Fruit fly (Drosophila melanogaster): ENCODE data around the gene mRpL1.

mRpL1 gene

dm6 chr3R:8284234-8284633 lies 17.0 kb upstream of the mRpL1 start:
- TF ChIP-seq ss (GFP tag; optimal IDR thresholded peaks at IDR 0.05) (no peak), CG15336 (GFP tag; IDR thresholded peaks at IDR 0.05) (no peak), lz (GFP tag; optimal IDR thresholded peaks at IDR 0.05) (no peak), salr (GFP tag; optimal IDR thresholded peaks at IDR 0.05) (no peak), CG31627 (GFP tag; optimal IDR thresholded peaks at IDR 0.05) (no peak), CG8319 (GFP tag; optimal IDR thresholded peaks at IDR 0.05) (no peak), CG16779 (tag; optimal IDR thresholded peaks at IDR 0.05) (no peak), Hr4 (GFP tag; optimal IDR thresholded peaks at IDR 0.05) (no peak), vri (GFP tag; optimal IDR thresholded peaks at IDR 0.05) (no peak), CG11902 (GFP tag; optimal IDR thresholded peaks at IDR 0.05) (no peak), fd85E (GFP tag; optimal IDR thresholded peaks at IDR 0.05) (no peak), Hr39 (GFP tag; optimal IDR thresholded peaks at IDR 0.05) (no peak), CG9139 (GFP tag; optimal IDR thresholded peaks at IDR 0.05) (no peak), spab (GFP tag; optimal IDR thresholded peaks at IDR 0.05) (no peak), CG6854 (GFP tag; optimal IDR thresholded peaks at IDR 0.05) (no peak)

- TF ChIP-seq spab (GFP tag; optimal IDR thresholded peaks at IDR 0.05): no peak
- TF ChIP-seq ss (GFP tag; optimal IDR thresholded peaks at IDR 0.05): no peak
- no peak for TF ChIP-seq CG3919 (GFP tag; optimal IDR thresholded peaks at IDR 0.05)
- no peak for TF ChIP-seq CG16779 (tag; optimal IDR thresholded peaks at IDR 0.05)
- TF ChIP-seq achi (GFP tag; optimal IDR thresholded peaks at IDR 0.05): no peak
- no peak for TF ChIP-seq Eip75B (GFP tag; optimal IDR thresholded peaks at IDR 0.05)
- TF ChIP-seq OdsH (GFP tag; optimal IDR thresholded peaks at IDR 0.05): no peak
These were observed 15.4 kb upstream of the mRpL1 start for dm6 chr3R:8285727-8286344.

DNA sequence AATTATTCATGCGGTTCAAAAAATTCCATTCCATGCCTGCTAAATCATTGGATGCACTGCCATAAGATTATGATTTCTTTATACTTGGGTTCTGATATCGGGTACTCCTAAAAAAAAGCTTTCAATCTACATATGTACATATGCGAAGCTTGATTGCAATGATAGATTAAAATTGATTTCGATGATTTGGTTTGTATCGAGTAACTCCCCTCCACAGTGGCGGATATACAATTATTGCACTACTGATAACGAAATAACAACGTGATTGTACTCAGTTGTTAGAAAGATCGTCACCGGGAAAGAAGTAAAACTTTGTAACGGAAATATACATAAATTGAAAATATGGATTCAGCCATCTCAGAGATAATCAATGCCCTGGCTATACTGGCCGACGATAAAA lies 13.5 kb upstream of the mRpL1 start, which contains the start of gene Nazo:
TSS of gene Nazo (plus strand) at position 180 of the 400 bp plus-strand sequence.
- TF ChIP-seq dac (GFP tag; optimal IDR thresholded peaks at IDR 0.05) (no peak), CG15336 (GFP tag; IDR thresholded peaks at IDR 0.05) (no peak), pdm3 (GFP tag; optimal IDR thresholded peaks at IDR 0.05) (no peak), Eip78C (GFP tag) (no peak), dsx (GFP tag; optimal IDR thresholded peaks at IDR 0.05; ENCODE audit: poor library complexity, severe bottlenecking) (no peak), CG11762 (GFP tag; optimal IDR thresholded peaks at IDR 0.05; ENCODE audit: insufficient read depth) (no peak), Hr38 (GFP tag; optimal IDR thresholded peaks at IDR 0.05) (no peak), topi (GFP tag; optimal IDR thresholded peaks at IDR 0.05) (no peak), CG6276 (GFP tag; optimal IDR thresholded peaks at IDR 0.05) (no peak), CG6808 (GFP tag; optimal IDR thresholded peaks at IDR 0.05) (no peak), Blimp-1 (GFP tag; optimal IDR thresholded peaks at IDR 0.05) (no peak), lz (GFP tag; optimal IDR thresholded peaks at IDR 0.05) (no peak), fkh (GFP tag; optimal IDR thresholded peaks at IDR 0.05) (no peak), CG31627 (GFP tag; optimal IDR thresholded peaks at IDR 0.05) (no peak), CG11294 (GFP tag; IDR thresholded peaks at IDR 0.05) (no peak), Met (GFP tag; optimal IDR thresholded peaks at IDR 0.05) (no peak), CG34406 (GFP tag; optimal IDR thresholded peaks at IDR 0.05) (no peak), acj6 (GFP tag; optimal IDR thresholded peaks at IDR 0.05) (no peak)

DNA sequence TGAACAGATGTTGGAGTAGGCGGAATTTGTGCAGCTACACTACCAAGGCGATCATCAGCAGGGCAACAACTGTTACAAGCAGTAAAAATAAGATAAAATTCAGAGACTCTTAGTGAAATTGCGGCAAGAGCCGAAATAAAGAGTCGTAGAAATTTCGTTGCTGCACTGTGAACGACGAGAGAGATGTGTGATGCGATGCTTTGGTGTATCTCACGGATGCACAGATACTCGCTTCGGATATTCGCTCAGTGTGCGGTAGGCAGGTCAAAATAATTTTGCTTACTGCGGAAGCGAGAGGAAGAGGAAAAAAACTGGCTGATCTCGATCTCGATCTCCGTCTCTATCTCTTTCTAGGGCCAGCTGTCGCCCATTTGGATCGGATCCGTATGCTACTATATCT lies 12.4 kb upstream of the mRpL1 start:
- TF ChIP-seq Hr4 (GFP tag; optimal IDR thresholded peaks at IDR 0.05) (no peak), svp (GFP tag) (peak; percentile 45)
